Fruit fly (Drosophila melanogaster) whole organism, prepupa: ENCODE results near the gene CG6569.

ENCODE experiments used
- CG10669 ChIP-seq: fragments of 200-800 bp; sonication (Bioruptor generic); optimal IDR thresholded peaks from 3 replicates; lab custom pipeline; 2018; ENCODE audit warnings: missing biosample characterization, mild to moderate bottlenecking, missing genetic modification characterization, moderate library complexity
- CG11294 ChIP-seq: fragments of 200-800 bp; sonication (Bioruptor generic); IDR thresholded peaks from 2 replicates; pipeline ENCODE4 v1.3.6; 2022; ENCODE audit warnings: missing biosample characterization, missing genetic modification characterization
- CG11762 ChIP-seq: fragments of 200-800 bp; sonication (Bioruptor generic); optimal IDR thresholded peaks from 3 replicates; lab custom pipeline; 2016; ENCODE audit warnings: missing biosample characterization, missing genetic modification characterization; ENCODE audit not compliant: insufficient read depth
- CG11902 ChIP-seq: fragments of 200-800 bp; sonication (Bioruptor generic); optimal IDR thresholded peaks from 3 replicates; lab custom pipeline; 2016; ENCODE audit warnings: missing biosample characterization, missing genetic modification characterization
- CG15336 ChIP-seq: fragments of 200-800 bp; sonication (Bioruptor generic); IDR thresholded peaks from 2 replicates; pipeline ENCODE4 v1.3.6; 2022; ENCODE audit warnings: missing biosample characterization, missing genetic modification characterization
- CG1621 ChIP-seq: fragments of 200-800 bp; sonication (Bioruptor generic); optimal IDR thresholded peaks from 3 replicates; lab custom pipeline; 2018; ENCODE audit warnings: missing biosample characterization, mild to moderate bottlenecking, missing genetic modification characterization
- CG16779 ChIP-seq: fragments of 200-800 bp; sonication (Bioruptor generic); optimal IDR thresholded peaks from 3 replicates; lab custom pipeline; 2017; ENCODE audit warnings: missing biosample characterization, mild to moderate bottlenecking, missing genetic modification characterization
- CG3032 ChIP-seq: fragments of 200-800 bp; optimal IDR thresholded peaks from 2 replicates; lab custom pipeline; 2019; ENCODE audit warnings: missing biosample characterization, mild to moderate bottlenecking, missing genetic modification characterization, moderate library complexity
- CG31627 ChIP-seq: fragments of 200-800 bp; sonication (Bioruptor generic); optimal IDR thresholded peaks from 3 replicates; lab custom pipeline; 2016; ENCODE audit warnings: missing biosample characterization, missing genetic modification characterization
- CG32006 ChIP-seq: fragments of 200-800 bp; sonication (Bioruptor generic); optimal IDR thresholded peaks from 3 replicates; lab custom pipeline; 2017; ENCODE audit warnings: missing biosample characterization, mild to moderate bottlenecking, missing genetic modification characterization
- CG34406 ChIP-seq: fragments of 200-800 bp; sonication (Bioruptor generic); optimal IDR thresholded peaks from 3 replicates; lab custom pipeline; 2016; ENCODE audit warnings: missing biosample characterization, missing genetic modification characterization
- CG3919 ChIP-seq: fragments of 200-800 bp; sonication (Bioruptor generic); optimal IDR thresholded peaks from 3 replicates; lab custom pipeline; 2016; ENCODE audit warnings: missing biosample characterization, missing genetic modification characterization
- CG6163 ChIP-seq: fragments of 200-800 bp; sonication (Bioruptor generic); IDR thresholded peaks from 3 replicates; pipeline ENCODE4 v1.3.6; 2022; ENCODE audit warnings: missing biosample characterization, missing genetic modification characterization
- CG6276 ChIP-seq: fragments of 200-800 bp; sonication (Bioruptor generic); optimal IDR thresholded peaks from 2 replicates; lab custom pipeline; 2017; ENCODE audit warnings: missing biosample characterization, mild to moderate bottlenecking, missing genetic modification characterization
- CG6792 ChIP-seq: fragments of 200-800 bp; sonication (Bioruptor generic); optimal IDR thresholded peaks from 3 replicates; lab custom pipeline; 2016; ENCODE audit warnings: missing biosample characterization, missing genetic modification characterization
- CG6808 ChIP-seq: fragments of 200-800 bp; sonication (Bioruptor generic); optimal IDR thresholded peaks from 3 replicates; lab custom pipeline; 2017; ENCODE audit warnings: missing biosample characterization, missing genetic modification characterization, mild to moderate bottlenecking, moderate library complexity, missing genetic modification reagents
- CG7368 ChIP-seq: fragments of 200-800 bp; sonication (Bioruptor generic); optimal IDR thresholded peaks from 3 replicates; lab custom pipeline; 2016; ENCODE audit warnings: missing biosample characterization, missing genetic modification characterization
- CG8119 ChIP-seq: fragments of 200-800 bp; sonication (Bioruptor generic); IDR thresholded peaks from 3 replicates; pipeline ENCODE4 v1.3.6; 2022; ENCODE audit warnings: missing biosample characterization, missing genetic modification characterization
- CG8319 ChIP-seq: fragments of 200-800 bp; sonication (Bioruptor generic); optimal IDR thresholded peaks from 3 replicates; lab custom pipeline; 2016; ENCODE audit warnings: missing biosample characterization, missing genetic modification characterization
- CG8632 ChIP-seq: fragments of 200-800 bp; sonication (Bioruptor generic); optimal IDR thresholded peaks from 3 replicates; lab custom pipeline; 2016; ENCODE audit warnings: missing biosample characterization, missing genetic modification characterization
- CG9139 ChIP-seq: fragments of 200-800 bp; sonication (Bioruptor generic); optimal IDR thresholded peaks from 3 replicates; lab custom pipeline; 2017; ENCODE audit warnings: missing biosample characterization, mild to moderate bottlenecking, missing genetic modification characterization
- Eip75B ChIP-seq: fragments of 200-800 bp; sonication (Bioruptor generic); optimal IDR thresholded peaks from 3 replicates; lab custom pipeline; 2016; ENCODE audit warnings: missing biosample characterization, missing genetic modification characterization
- Eip78C ChIP-seq: fragments of 200-800 bp; sonication (Bioruptor generic); peaks from one replicate; lab custom pipeline; 2016; ENCODE audit warnings: missing biosample characterization, missing genetic modification characterization
- Ets21C ChIP-seq: fragments of 200-800 bp; sonication (Bioruptor generic); optimal IDR thresholded peaks from 3 replicates; lab custom pipeline; 2016; ENCODE audit warnings: missing biosample characterization, missing genetic modification characterization
- Ets96B ChIP-seq: fragments of 200-800 bp; optimal IDR thresholded peaks from 2 replicates; lab custom pipeline; 2019; ENCODE audit warnings: missing biosample characterization, mild to moderate bottlenecking, missing genetic modification characterization, moderate library complexity
- Gug ChIP-seq: fragments of 200-800 bp; sonication (Bioruptor generic); IDR thresholded peaks from 2 replicates; pipeline ENCODE4 v1.3.6; 2022; ENCODE audit warnings: missing biosample characterization, missing genetic modification characterization
- Hr39 ChIP-seq: fragments of 200-800 bp; sonication (Bioruptor generic); optimal IDR thresholded peaks from 2 replicates; lab custom pipeline; 2016; ENCODE audit warnings: missing biosample characterization, missing genetic modification characterization
- Hr4 ChIP-seq: fragments of 200-800 bp; sonication (Bioruptor generic); optimal IDR thresholded peaks from 3 replicates; lab custom pipeline; 2016; ENCODE audit warnings: missing biosample characterization, missing genetic modification characterization
- Smox ChIP-seq: fragments of 200-800 bp; sonication (Bioruptor generic); optimal IDR thresholded peaks from 3 replicates; lab custom pipeline; 2016; ENCODE audit warnings: missing biosample characterization, missing genetic modification characterization
- Sox102F ChIP-seq: fragments of 200-800 bp; sonication (Bioruptor generic); optimal IDR thresholded peaks from 2 replicates; lab custom pipeline; 2016; ENCODE audit warnings: missing biosample characterization, mild to moderate bottlenecking, missing genetic modification characterization
- Sox14 ChIP-seq: fragments of 200-800 bp; sonication (Bioruptor generic); optimal IDR thresholded peaks from 3 replicates; lab custom pipeline; 2016; ENCODE audit warnings: missing biosample characterization, missing genetic modification characterization
- Sox15 ChIP-seq: fragments of 200-800 bp; sonication (Bioruptor generic); optimal IDR thresholded peaks from 3 replicates; lab custom pipeline; 2016; ENCODE audit warnings: missing biosample characterization, missing genetic modification characterization
- achi ChIP-seq: fragments of 200-800 bp; sonication (Bioruptor generic); optimal IDR thresholded peaks from 3 replicates; lab custom pipeline; 2016; ENCODE audit warnings: missing biosample characterization, missing genetic modification characterization
- acj6 ChIP-seq: fragments of 200-800 bp; sonication (Bioruptor generic); optimal IDR thresholded peaks from 3 replicates; lab custom pipeline; 2016; ENCODE audit warnings: missing biosample characterization, missing genetic modification characterization
- cyc ChIP-seq: fragments of 200-800 bp; sonication (Bioruptor generic); optimal IDR thresholded peaks from 3 replicates; lab custom pipeline; 2016; ENCODE audit warnings: missing biosample characterization, missing genetic modification characterization
- dac ChIP-seq: fragments of 200-800 bp; sonication (Bioruptor generic); optimal IDR thresholded peaks from 2 replicates; lab custom pipeline; 2017; ENCODE audit warnings: missing biosample characterization, mild to moderate bottlenecking, missing genetic modification characterization
- dsx ChIP-seq: fragments of 200-800 bp; optimal IDR thresholded peaks from 3 replicates; lab custom pipeline; 2019; ENCODE audit warnings: missing biosample characterization, mild to moderate bottlenecking, missing genetic modification characterization, moderate library complexity; ENCODE audit not compliant: poor library complexity, severe bottlenecking
- eg ChIP-seq: fragments of 200-800 bp; sonication (Bioruptor generic); IDR thresholded peaks from 3 replicates; pipeline ENCODE4 v1.3.6; 2022; ENCODE audit warnings: missing biosample characterization, missing genetic modification characterization
- esn ChIP-seq: fragments of 200-800 bp; sonication (Bioruptor generic); optimal IDR thresholded peaks from 2 replicates; lab custom pipeline; 2016; ENCODE audit warnings: missing biosample characterization, mild to moderate bottlenecking, missing genetic modification characterization, moderate library complexity
- fd85E ChIP-seq: fragments of 200-800 bp; sonication (Bioruptor generic); optimal IDR thresholded peaks from 3 replicates; lab custom pipeline; 2016; ENCODE audit warnings: missing biosample characterization, missing genetic modification characterization
- lz ChIP-seq: fragments of 200-800 bp; sonication (Bioruptor generic); optimal IDR thresholded peaks from 3 replicates; lab custom pipeline; 2016; ENCODE audit warnings: missing biosample characterization, missing genetic modification characterization
- net ChIP-seq: fragments of 200-800 bp; sonication (Bioruptor generic); optimal IDR thresholded peaks from 3 replicates; lab custom pipeline; 2016; ENCODE audit warnings: missing biosample characterization, missing genetic modification characterization
- pdm3 ChIP-seq: fragments of 200-800 bp; sonication (Bioruptor generic); optimal IDR thresholded peaks from 3 replicates; lab custom pipeline; 2016; ENCODE audit warnings: missing biosample characterization, missing genetic modification characterization
- ss ChIP-seq, 2 experiments: fragments of 200-800 bp; sonication (Bioruptor generic); optimal IDR thresholded peaks; 2 replicates in 1 of 2; 3 replicates in 1 of 2; lab custom pipeline; 2017 to 2018; ENCODE audit warnings: mild to moderate bottlenecking in 2 of 2, missing biosample characterization in 2 of 2, missing genetic modification characterization in 2 of 2, moderate library complexity in 1 of 2
- svp ChIP-seq: fragments of 200-800 bp; sonication (Bioruptor generic); peaks from one replicate; lab custom pipeline; 2016; ENCODE audit warnings: missing biosample characterization, missing genetic modification characterization
- topi ChIP-seq: fragments of 200-800 bp; sonication (Bioruptor generic); optimal IDR thresholded peaks from 3 replicates; lab custom pipeline; 2016; ENCODE audit warnings: missing biosample characterization, missing genetic modification characterization
- vri ChIP-seq: fragments of 200-800 bp; sonication (Bioruptor generic); optimal IDR thresholded peaks from 3 replicates; lab custom pipeline; 2016; ENCODE audit warnings: missing biosample characterization, mild to moderate bottlenecking, missing genetic modification characterization

Gene CG6569

DNA sequence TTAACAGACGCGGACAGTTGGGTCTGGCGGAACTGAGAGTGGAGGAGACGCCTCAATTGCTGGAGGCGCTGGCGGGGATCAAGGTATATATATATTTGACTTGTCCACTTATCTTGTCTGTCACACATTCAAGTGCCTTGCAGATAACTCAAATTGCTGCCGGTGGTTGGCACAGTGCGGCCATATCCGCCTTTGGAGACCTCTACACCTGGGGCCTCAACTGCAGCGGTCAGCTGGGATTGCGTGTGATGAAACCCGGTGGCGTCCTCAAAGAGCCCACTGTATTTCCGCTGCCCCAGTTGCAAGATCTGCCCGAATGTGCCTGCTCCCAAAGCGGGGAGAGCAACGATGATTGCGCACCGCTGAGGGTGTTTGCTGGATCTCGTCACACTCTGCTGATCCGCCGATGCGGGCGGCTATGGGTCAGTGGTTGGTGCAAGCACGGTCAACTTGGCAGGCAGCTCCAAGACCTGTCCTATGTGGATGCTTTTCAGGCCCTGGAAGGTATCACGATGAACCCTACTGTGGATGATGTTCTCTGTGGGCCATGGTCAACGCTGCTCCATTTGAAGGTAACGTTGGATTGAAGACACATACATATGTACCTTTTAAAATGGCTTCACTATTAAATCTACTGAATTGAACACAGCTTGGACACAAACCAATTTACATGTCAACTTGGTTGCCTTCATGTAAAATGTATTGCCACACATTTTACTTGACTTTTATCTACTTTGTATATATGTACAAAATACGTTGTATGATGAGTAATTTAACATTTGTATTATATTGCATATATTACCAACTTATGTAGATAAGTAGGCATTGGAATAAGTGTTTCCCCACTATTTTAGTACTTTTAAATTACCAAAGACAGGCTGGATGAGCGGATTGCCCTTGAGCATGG, 21.2 kb upstream of the CG6569 start, which contains the start of gene CG43844 (continued):
- no peak for TF ChIP-seq CG8632
- no peak for TF ChIP-seq cyc (GFP tag; lab: Kevin White, UChicago)
- no peak for TF ChIP-seq achi
- no peak for TF ChIP-seq net
- no peak for TF ChIP-seq CG15336 (GFP tag; lab: Robert Waterston, UW)
- peak; percentile 9 for TF ChIP-seq CG34406 (GFP tag; lab: Kevin White, UChicago)
- no peak for TF ChIP-seq lz
- no peak for TF ChIP-seq CG8119 (GFP tag; lab: Robert Waterston, UW)
- no peak for TF ChIP-seq pdm3 (GFP tag; lab: Kevin White, UChicago)
- TF ChIP-seq CG6163, result 0 out of 3 replicates have a peak, but pooled peaks have one; percentile 9

DNA sequence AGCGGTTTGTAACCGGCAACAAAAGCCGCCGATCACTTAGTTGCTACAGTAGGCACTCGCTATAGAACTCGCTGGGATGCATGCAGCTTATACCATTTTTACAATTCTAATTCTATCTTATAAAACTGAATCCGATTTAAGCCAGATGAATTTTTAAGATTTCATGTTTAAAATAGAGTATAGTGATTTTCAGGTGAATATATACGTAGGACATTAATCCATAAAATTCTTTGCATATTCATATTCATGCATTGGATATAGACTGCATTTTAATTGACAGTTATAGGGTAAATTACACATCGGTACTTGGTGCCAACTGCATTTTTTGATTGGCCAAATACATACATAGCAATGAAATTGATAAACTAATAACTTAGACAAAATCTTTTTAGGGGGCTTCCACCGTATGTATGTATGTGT, 19.9 kb upstream of the CG6569 start:
- TF ChIP-seq Eip75B (GFP tag; lab: Kevin White, UChicago), result peak; percentile 8
- TF ChIP-seq acj6 (GFP tag; lab: Kevin White, UChicago), result peak; percentile 50
- TF ChIP-seq CG6792 (GFP tag; lab: Kevin White, UChicago), result peak; percentile 33
- TF ChIP-seq CG8319 (GFP tag; lab: Kevin White, UChicago), result peak; percentile 47
- peak; percentile 65; the same call in 2 of the 3 replicates for TF ChIP-seq eg (GFP tag; lab: Robert Waterston, UW)
- no peak for TF ChIP-seq CG1621 (tag; lab: Kevin White, UChicago)
- peak; percentile 63; the same call in 2 of the 3 replicates for TF ChIP-seq CG8119 (GFP tag; lab: Robert Waterston, UW)
- TF ChIP-seq CG8632, result peak; percentile 35
- TF ChIP-seq ss (GFP tag; optimal IDR thresholded peaks at IDR 0.05; lab: Kevin White, UChicago), result no peak
- no peak for TF ChIP-seq Smox (GFP tag; lab: Kevin White, UChicago)
- TF ChIP-seq CG9139, result no peak
- peak; percentile 64 for TF ChIP-seq CG15336 (GFP tag; lab: Robert Waterston, UW)
- peak; percentile 18 for TF ChIP-seq CG11762
- TF ChIP-seq CG16779, result peak; percentile 20
- no peak for TF ChIP-seq CG11294 (GFP tag; lab: Robert Waterston, UW)
- no peak for TF ChIP-seq Ets96B (tag; lab: Kevin White, UChicago)
- peak; percentile 56 for TF ChIP-seq CG7368 (GFP tag; lab: Kevin White, UChicago)
- no peak for TF ChIP-seq fd85E (GFP tag; lab: Kevin White, UChicago)
- no peak for TF ChIP-seq dac (GFP tag; lab: Kevin White, UChicago)
- no peak for TF ChIP-seq vri (GFP tag; lab: Kevin White, UChicago)
- TF ChIP-seq Hr4, result peak; percentile 27
- TF ChIP-seq Hr39, result no peak
- peak; percentile 56 for TF ChIP-seq CG6163
- TF ChIP-seq CG34406 (GFP tag; lab: Kevin White, UChicago), result no peak
- TF ChIP-seq Gug (GFP tag; lab: Robert Waterston, UW), result peak; percentile 29; the same call in 1 of the 2 replicates
- peak; percentile 76 for TF ChIP-seq dsx (GFP tag; lab: Kevin White, UChicago)
- TF ChIP-seq CG6276 (GFP tag; lab: Kevin White, UChicago), result no peak
- peak; percentile 7 for TF ChIP-seq Sox15 (GFP tag; lab: Kevin White, UChicago)
- peak; percentile 60 for TF ChIP-seq CG31627
- no peak for TF ChIP-seq CG10669
- TF ChIP-seq svp (GFP tag; lab: Kevin White, UChicago), result peak; percentile 74
- TF ChIP-seq topi, result peak; percentile 73
- peak; percentile 47 for TF ChIP-seq CG11902 (GFP tag; lab: Kevin White, UChicago)
- TF ChIP-seq Ets21C, result peak; percentile 23
- peak; percentile 66 for TF ChIP-seq CG3919 (GFP tag; lab: Kevin White, UChicago)
- peak; percentile 71 for TF ChIP-seq esn (GFP tag; lab: Kevin White, UChicago)
- TF ChIP-seq cyc (GFP tag; lab: Kevin White, UChicago), result peak; percentile 65
- peak; percentile 92 for TF ChIP-seq Eip78C (GFP tag; lab: Kevin White, UChicago)
- no peak for TF ChIP-seq Sox102F
- TF ChIP-seq CG32006 (GFP tag; lab: Kevin White, UChicago), result peak; percentile 37
- peak; percentile 69 for TF ChIP-seq lz
- no peak for TF ChIP-seq net
- peak; percentile 45 for TF ChIP-seq CG3032 (tag; lab: Kevin White, UChicago)
- peak; percentile 47 for TF ChIP-seq Sox14 (GFP tag; lab: Kevin White, UChicago)
- TF ChIP-seq CG6808, result peak; percentile 37
